Fruit fly (Drosophila melanogaster) Kc167 (cell line): ENCODE measurements around the gene CG32187.

Source experiments
- h ChIP-seq: fragments of >200 bp; optimal IDR thresholded peaks from 3 replicates; lab custom pipeline; 2018; ENCODE audit warnings: missing external identifiers
- ttk ChIP-seq: sonication (Bioruptor generic); optimal IDR thresholded peaks from 2 replicates; lab custom pipeline; 2017; ENCODE audit warnings: missing external identifiers

dm6 chr3L:17814036-17814435 lies 7.9 kb upstream of the CG32187 start, which contains the start of gene Cln3:
- no peak for TF ChIP-seq ttk (lab: Kevin White, UChicago)
- TF ChIP-seq h (lab: Kevin White, UChicago): no peak
